Fruit fly (Drosophila melanogaster): ENCODE results near the gene CG33630.

Gene CG33630

DNA sequence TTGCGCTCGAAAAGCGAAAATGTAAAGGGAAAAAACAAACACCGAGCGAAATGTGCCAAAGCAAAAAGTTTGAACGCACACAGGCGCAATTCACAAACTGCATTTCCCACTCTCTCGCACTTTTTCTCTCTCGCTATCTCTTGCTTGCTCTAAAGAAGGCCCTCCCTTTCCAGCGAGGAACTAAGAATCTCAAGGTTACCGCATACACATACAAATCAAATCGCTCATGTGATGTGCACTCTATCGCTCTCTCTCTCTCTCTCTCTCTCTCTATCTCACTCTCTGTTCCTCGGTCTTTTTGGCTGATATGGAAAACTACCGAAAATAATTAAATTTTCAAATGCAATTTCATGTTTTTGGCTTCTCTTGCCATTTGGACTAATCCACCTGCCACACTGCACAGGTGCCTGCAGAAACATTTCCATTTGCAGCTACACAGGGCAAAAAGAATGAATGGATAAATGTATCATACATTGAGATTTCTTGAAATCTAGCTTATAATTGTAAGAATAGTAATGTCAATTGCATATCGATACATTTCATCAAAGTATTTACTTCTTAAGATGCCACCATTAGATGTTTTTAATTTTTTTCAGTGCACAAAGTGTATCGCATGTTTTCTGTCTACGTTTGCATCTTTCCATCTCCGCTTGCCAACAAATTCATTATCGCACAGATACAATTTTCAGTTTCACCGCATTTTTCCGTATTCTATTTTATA, 17.0 kb downstream of the CG33630 start (continued):
- TF ChIP-seq wek (GFP tag; optimal IDR thresholded peaks at IDR 0.05): no peak
- no peak for TF ChIP-seq zen (tag; optimal IDR thresholded peaks at IDR 0.05)
- TF ChIP-seq pros (GFP tag; optimal IDR thresholded peaks at IDR 0.05): no peak
- no peak for TF ChIP-seq CG12236 (GFP tag; optimal IDR thresholded peaks at IDR 0.05)
- peak in 1 of 2 experiments; percentile 51 for TF ChIP-seq Hr51 (GFP tag; optimal IDR thresholded peaks at IDR 0.05)
- TF ChIP-seq CG15479 (GFP tag; optimal IDR thresholded peaks at IDR 0.05): no peak
- no peak for TF ChIP-seq Dfd (GFP tag; optimal IDR thresholded peaks at IDR 0.05)
- TF ChIP-seq klu (GFP tag; IDR thresholded peaks at IDR 0.05): no peak
- TF ChIP-seq BEAF-32 (GFP tag; optimal IDR thresholded peaks at IDR 0.05): no peak
- TF ChIP-seq CG18599 (GFP tag; optimal IDR thresholded peaks at IDR 0.05): no peak
- TF ChIP-seq dan (GFP tag; IDR thresholded peaks at IDR 0.05): no peak
- peak; percentile 43; the same call in 1 of the 2 replicates for TF ChIP-seq CG11696 (GFP tag; IDR thresholded peaks at IDR 0.05)
- peak; percentile 34 for TF ChIP-seq CG8388 (GFP tag; optimal IDR thresholded peaks at IDR 0.05)
- TF ChIP-seq wdn (GFP tag; IDR thresholded peaks at IDR 0.05): no peak
- no peak for TF ChIP-seq CG30431 (GFP tag; optimal IDR thresholded peaks at IDR 0.05)
- peak in 1 of 2 experiments; percentile 9 for TF ChIP-seq Eip74EF (GFP tag; optimal IDR thresholded peaks at IDR 0.05)
- TF ChIP-seq NC2β (GFP tag; optimal IDR thresholded peaks at IDR 0.05): peak; percentile 24
- no peak for TF ChIP-seq Dbx (GFP tag; IDR thresholded peaks at IDR 0.05)
- TF ChIP-seq pita (GFP tag; optimal IDR thresholded peaks at IDR 0.05): no peak
- no peak for TF ChIP-seq CG10654 (GFP tag; optimal IDR thresholded peaks at IDR 0.05)
- no peak for TF ChIP-seq jing (GFP tag; optimal IDR thresholded peaks at IDR 0.05)
- peak; percentile 58 for TF ChIP-seq CG1832 (GFP tag; optimal IDR thresholded peaks at IDR 0.05)
- TF ChIP-seq CG6689 (GFP tag; IDR thresholded peaks at IDR 0.05): peak; percentile 44; the same call in 1 of the 2 replicates

dm6 chr3R:10080699-10081098, 18.3 kb downstream of the CG33630 start:
- peak; percentile 55 for TF ChIP-seq ERR (GFP tag; optimal IDR thresholded peaks at IDR 0.05)
- TF ChIP-seq row (GFP tag; IDR thresholded peaks at IDR 0.05): 0 out of 3 replicates have a peak, but pooled peaks have one; percentile 5
- TF ChIP-seq ewg (GFP tag; optimal IDR thresholded peaks at IDR 0.05): peak; percentile 81
- TF ChIP-seq CG9817 (tag; optimal IDR thresholded peaks at IDR 0.05): no peak
- peak; percentile 85 for TF ChIP-seq ftz-f1 (GFP tag; optimal IDR thresholded peaks at IDR 0.05)
- 0 out of 2 replicates have a peak, but pooled peaks have one; percentile 20 for TF ChIP-seq ttk (GFP tag; IDR thresholded peaks at IDR 0.05)
- peak; percentile 6 to 20 for TF ChIP-seq Trl (optimal IDR thresholded peaks at IDR 0.05)
- no peak for TF ChIP-seq Trl (GFP tag; optimal IDR thresholded peaks at IDR 0.05)
- no peak for TF ChIP-seq NK7.1 (GFP tag; optimal IDR thresholded peaks at IDR 0.05)
- no peak for TF ChIP-seq Bgb (GFP tag; IDR thresholded peaks at IDR 0.05; ENCODE audit: partially characterized antibody)
- TF ChIP-seq CG14667 (GFP tag; IDR thresholded peaks at IDR 0.05): 0 out of 2 replicates have a peak, but pooled peaks have one; percentile 6
- TF ChIP-seq Side (GFP tag; optimal IDR thresholded peaks at IDR 0.05): no peak
- no peak for TF ChIP-seq Dp (GFP tag; optimal IDR thresholded peaks at IDR 0.05)
- peak; percentile 4 for TF ChIP-seq scrt (GFP tag; optimal IDR thresholded peaks at IDR 0.05)
- 0 out of 2 replicates have a peak, but pooled peaks have one; percentile 33 for TF ChIP-seq CG32767 (GFP tag; IDR thresholded peaks at IDR 0.05)
- TF ChIP-seq chinmo (GFP tag; IDR thresholded peaks at IDR 0.05; ENCODE audit: partially characterized antibody): peak; percentile 69; the same call in 1 of the 4 replicates
- peak; percentile 86 for TF ChIP-seq pfk (GFP tag; optimal IDR thresholded peaks at IDR 0.05)
- TF ChIP-seq cg (GFP tag; optimal IDR thresholded peaks at IDR 0.05): peak; percentile 55

Data from whole organism, embryonic.